Fruit fly (Drosophila melanogaster): ENCODE measurements around the gene crp.
A peak's percentile ranks its signal among the peaks of the same experiment; 100 is the strongest.

crp gene

dm6 chr2L:16329102-16329520 is 41.6 kb upstream of the crp start, which contains the start of gene mRpL4 (continued):
- TF ChIP-seq CG17802 (tag; optimal IDR thresholded peaks at IDR 0.05) (peak; percentile 53), peb (GFP tag; IDR thresholded peaks at IDR 0.05) (no peak), Optix (GFP tag; IDR thresholded peaks at IDR 0.05) (peak; percentile 39; the same call in 2 of the 3 replicates), slp2 (GFP tag; optimal IDR thresholded peaks at IDR 0.05) (peak; percentile 72), ATbp (GFP tag; optimal IDR thresholded peaks at IDR 0.05) (no peak), NC2β (GFP tag; optimal IDR thresholded peaks at IDR 0.05) (peak; percentile 60), sna (GFP tag; IDR thresholded peaks at IDR 0.05; ENCODE audit: partially characterized antibody) (peak; percentile 99), CG14014 (GFP tag; IDR thresholded peaks at IDR 0.05) (peak; percentile 55), Hand (GFP tag; optimal IDR thresholded peaks at IDR 0.05) (no peak), CG32532 (GFP tag; IDR thresholded peaks at IDR 0.05) (no peak; the same call in 1 of the 2 replicates), PHDP (tag; optimal IDR thresholded peaks at IDR 0.05) (no peak), CG18599 (GFP tag; optimal IDR thresholded peaks at IDR 0.05) (no peak), Blimp-1 (GFP tag; optimal IDR thresholded peaks at IDR 0.05) (no peak), Fer2 (tag; optimal IDR thresholded peaks at IDR 0.05) (peak; percentile 13), Dref (GFP tag; IDR thresholded peaks at IDR 0.05) (peak; percentile 97), CG10321 (GFP tag; IDR thresholded peaks at IDR 0.05) (no peak), gcm2 (GFP tag; optimal IDR thresholded peaks at IDR 0.05) (peak; percentile 58), croc (GFP tag; conservative IDR thresholded peaks at IDR 0.05) (no peak), scrt (GFP tag; optimal IDR thresholded peaks at IDR 0.05) (no peak), bbx (GFP tag; IDR thresholded peaks at IDR 0.05; ENCODE audit: partially characterized antibody) (peak; percentile 99), pnt (GFP tag; optimal IDR thresholded peaks at IDR 0.05) (peak; percentile 75), nmo (GFP tag; optimal IDR thresholded peaks at IDR 0.05) (peak; percentile 67), CG1602 (GFP tag; optimal IDR thresholded peaks at IDR 0.05) (peak; percentile 58), CG12236 (GFP tag; optimal IDR thresholded peaks at IDR 0.05) (peak; percentile 2), so (GFP tag; IDR thresholded peaks at IDR 0.05) (no peak), Max (GFP tag; optimal IDR thresholded peaks at IDR 0.05) (no peak), CG33213 (GFP tag; optimal IDR thresholded peaks at IDR 0.05) (peak; percentile 26), Fer1 (GFP tag; optimal IDR thresholded peaks at IDR 0.05) (no peak), Sry-δ (GFP tag; optimal IDR thresholded peaks at IDR 0.05) (peak; percentile 87), dmrt11E (tag; optimal IDR thresholded peaks at IDR 0.05) (peak; percentile 46), Myb (GFP tag; optimal IDR thresholded peaks at IDR 0.05) (peak; percentile 55), kah (GFP tag; optimal IDR thresholded peaks at IDR 0.05) (no peak)

- TF ChIP-seq trem (tag; optimal IDR thresholded peaks at IDR 0.05) (peak; percentile 99), stwl (tag; optimal IDR thresholded peaks at IDR 0.05) (peak; percentile 45), MBD-R2 (GFP tag; IDR thresholded peaks at IDR 0.05) (peak; percentile 81), zen2 (GFP tag; IDR thresholded peaks at IDR 0.05; ENCODE audit: partially characterized antibody) (no peak), crp (GFP tag; optimal IDR thresholded peaks at IDR 0.05) (peak; percentile 24 to 90), Dp (GFP tag; optimal IDR thresholded peaks at IDR 0.05) (peak; percentile 87), E2f2 (GFP tag; IDR thresholded peaks at IDR 0.05) (peak; percentile 89), CG1529 (GFP tag; optimal IDR thresholded peaks at IDR 0.05) (no peak), gsb (GFP tag; IDR thresholded peaks at IDR 0.05) (no peak), CG3995 (GFP tag; optimal IDR thresholded peaks at IDR 0.05) (no peak), Elba2 (GFP tag; optimal IDR thresholded peaks at IDR 0.05) (peak; percentile 95), pzg (GFP tag; optimal IDR thresholded peaks at IDR 0.05) (peak; percentile 44), CG17186 (GFP tag; optimal IDR thresholded peaks at IDR 0.05) (peak; percentile 2), tll (GFP tag; optimal IDR thresholded peaks at IDR 0.05) (peak in 1 of 2 experiments; percentile 55), CG15479 (GFP tag; optimal IDR thresholded peaks at IDR 0.05) (peak; percentile 51), tio (GFP tag; optimal IDR thresholded peaks at IDR 0.05) (no peak), CG10267 (tag; optimal IDR thresholded peaks at IDR 0.05) (peak; percentile 10), CG1603 (tag; optimal IDR thresholded peaks at IDR 0.05) (peak; percentile 42), CG18764 (GFP tag; optimal IDR thresholded peaks at IDR 0.05) (no peak), CG12299 (tag; optimal IDR thresholded peaks at IDR 0.05) (no peak)
Measured at dm6 chr2L:16326892-16327291, 39.4 kb upstream of the crp start, which contains the start of gene CG4278. Gene CG4278, plus strand, starts transcription at chr2L:16327069.

Measured in whole organism, embryonic.